Worm (Caenorhabditis elegans) whole organism, late embryonic: ENCODE data around the gene mab-10.

ENCODE experiments used
- C08G9.2 ChIP-seq: sonication (generic microtip); optimal IDR thresholded peaks from 2 replicates; lab custom pipeline; 2016; ENCODE audit warnings: mild to moderate bottlenecking, missing genetic modification characterization, moderate library complexity, missing compliant biosample characterization
- F13H6.1 ChIP-seq: sonication (generic microtip); optimal IDR thresholded peaks from 2 replicates; lab custom pipeline; 2016; ENCODE audit warnings: missing genetic modification characterization, missing compliant biosample characterization
- ahr-1 ChIP-seq: sonication (generic microtip); optimal IDR thresholded peaks from 2 replicates; lab custom pipeline; 2016; ENCODE audit warnings: missing genetic modification characterization, missing compliant biosample characterization
- ceh-18 ChIP-seq: sonication (generic microtip); optimal IDR thresholded peaks from 2 replicates; lab custom pipeline; 2016; ENCODE audit warnings: missing genetic modification characterization, missing compliant biosample characterization
- ceh-19 ChIP-seq: fragments of 200-800 bp; sonication (Bioruptor generic); optimal IDR thresholded peaks from 2 replicates; lab custom pipeline; 2018; ENCODE audit warnings: mild to moderate bottlenecking, missing genetic modification characterization, missing compliant biosample characterization
- ceh-2 ChIP-seq: sonication (generic microtip); optimal IDR thresholded peaks from 2 replicates; lab custom pipeline; 2016; ENCODE audit warnings: missing genotype, missing genetic modification characterization, missing compliant biosample characterization
- ceh-22 ChIP-seq: sonication (generic microtip); optimal IDR thresholded peaks from 2 replicates; lab custom pipeline; 2017; ENCODE audit warnings: missing biosample characterization, missing genetic modification characterization
- ceh-24 ChIP-seq: sonication (generic microtip); optimal IDR thresholded peaks from 2 replicates; lab custom pipeline; 2016; ENCODE audit warnings: mild to moderate bottlenecking, missing genetic modification characterization, missing compliant biosample characterization
- ceh-30 ChIP-seq: fragments of 150-350 bp; optimal IDR thresholded peaks from 2 replicates; lab custom pipeline; 2014; ENCODE audit warnings: missing biosample characterization, missing genetic modification characterization
- ceh-6 ChIP-seq: fragments of 200-800 bp; sonication (Bioruptor generic); optimal IDR thresholded peaks from 2 replicates; lab custom pipeline; 2018; ENCODE audit warnings: mild to moderate bottlenecking, missing genetic modification characterization, missing compliant biosample characterization
- che-1 ChIP-seq: sonication (generic microtip); optimal IDR thresholded peaks from 2 replicates; lab custom pipeline; 2016; ENCODE audit warnings: mild to moderate bottlenecking, missing genetic modification characterization, missing compliant biosample characterization
- dmd-4 ChIP-seq: sonication (generic microtip); optimal IDR thresholded peaks from 2 replicates; lab custom pipeline; 2016; ENCODE audit warnings: borderline replicate concordance, missing genetic modification characterization, missing compliant biosample characterization
- dve-1 ChIP-seq: sonication (generic microtip); optimal IDR thresholded peaks from 2 replicates; lab custom pipeline; 2017; ENCODE audit warnings: antibody characterized with exemption, mild to moderate bottlenecking, missing genetic modification characterization, missing compliant biosample characterization
- elt-4 ChIP-seq: sonication (generic microtip); optimal IDR thresholded peaks from 2 replicates; lab custom pipeline; 2016; ENCODE audit warnings: missing genetic modification characterization, missing compliant biosample characterization
- ets-4 ChIP-seq: sonication (generic microtip); optimal IDR thresholded peaks from 2 replicates; lab custom pipeline; 2016; ENCODE audit warnings: missing genetic modification characterization, missing compliant biosample characterization
- fax-1 ChIP-seq: sonication (generic microtip); optimal IDR thresholded peaks from 2 replicates; lab custom pipeline; 2016; ENCODE audit warnings: missing genotype, missing genetic modification characterization, missing compliant biosample characterization
- gmeb-2 ChIP-seq: sonication (generic microtip); optimal IDR thresholded peaks from 2 replicates; lab custom pipeline; 2016; ENCODE audit warnings: missing genetic modification characterization, inconsistent platforms, missing compliant biosample characterization
- hlh-13 ChIP-seq: fragments of 200-800 bp; sonication (Bioruptor generic); optimal IDR thresholded peaks from 2 replicates; lab custom pipeline; 2018; ENCODE audit warnings: mild to moderate bottlenecking, missing genetic modification characterization, missing compliant biosample characterization
- hlh-30 ChIP-seq: sonication (generic microtip); optimal IDR thresholded peaks from 2 replicates; lab custom pipeline; 2017; ENCODE audit warnings: antibody characterized with exemption, missing genetic modification characterization, missing compliant biosample characterization; ENCODE audit not compliant: insufficient read depth
- hlh-6 ChIP-seq: sonication (generic microtip); optimal IDR thresholded peaks from 2 replicates; lab custom pipeline; 2016; ENCODE audit warnings: missing genotype, missing genetic modification characterization, missing compliant biosample characterization
- hlh-8 ChIP-seq: sonication (generic microtip); optimal IDR thresholded peaks from 2 replicates; lab custom pipeline; 2016; ENCODE audit warnings: missing genotype, missing genetic modification characterization, missing compliant biosample characterization
- lim-6 ChIP-seq: sonication (generic microtip); optimal IDR thresholded peaks from 2 replicates; lab custom pipeline; 2016; ENCODE audit warnings: missing genetic modification characterization, missing compliant biosample characterization
- lin-11 ChIP-seq: fragments of 200-800 bp; sonication (Bioruptor generic); optimal IDR thresholded peaks from 2 replicates; lab custom pipeline; 2018; ENCODE audit warnings: mild to moderate bottlenecking, missing genetic modification characterization, missing compliant biosample characterization
- madf-2 ChIP-seq: sonication (generic microtip); optimal IDR thresholded peaks from 2 replicates; lab custom pipeline; 2017; ENCODE audit warnings: missing genetic modification characterization, missing compliant biosample characterization
- nfya-1 ChIP-seq: sonication (generic microtip); optimal IDR thresholded peaks from 2 replicates; lab custom pipeline; 2017; ENCODE audit warnings: missing genetic modification characterization, mild to moderate bottlenecking, missing compliant biosample characterization, antibody characterized with exemption, moderate library complexity
- odd-2 ChIP-seq: sonication (generic microtip); optimal IDR thresholded peaks from 2 replicates; lab custom pipeline; 2017; ENCODE audit warnings: antibody characterized with exemption, mild to moderate bottlenecking, missing genetic modification characterization, missing compliant biosample characterization
- pag-3 ChIP-seq: sonication (generic microtip); optimal IDR thresholded peaks from 2 replicates; lab custom pipeline; 2016; ENCODE audit warnings: missing compliant biosample characterization, missing genetic modification characterization, borderline replicate concordance
- pax-1 ChIP-seq: fragments of 150-350 bp; optimal IDR thresholded peaks from 2 replicates; lab custom pipeline; 2014; ENCODE audit warnings: missing biosample characterization, missing genetic modification characterization
- pha-2 ChIP-seq: sonication (generic microtip); optimal IDR thresholded peaks from 2 replicates; lab custom pipeline; 2017; ENCODE audit warnings: mild to moderate bottlenecking, missing genetic modification characterization, missing compliant biosample characterization
- ref-2 ChIP-seq: sonication (generic microtip); optimal IDR thresholded peaks from 2 replicates; lab custom pipeline; 2016; ENCODE audit warnings: missing genetic modification characterization, missing compliant biosample characterization
- sdc-2 ChIP-seq: sonication (generic microtip); optimal IDR thresholded peaks from 2 replicates; lab custom pipeline; 2016; ENCODE audit warnings: missing genotype, missing genetic modification characterization, missing compliant biosample characterization
- sox-2 ChIP-seq: fragments of 200-800 bp; sonication (Bioruptor generic); IDR thresholded peaks from 2 replicates; pipeline ENCODE4 v1.3.6; 2022; ENCODE audit warnings: missing genetic modification reagents, missing genetic modification characterization, missing compliant biosample characterization
- tbx-2 ChIP-seq: sonication (generic microtip); optimal IDR thresholded peaks from 2 replicates; lab custom pipeline; 2016; ENCODE audit warnings: missing genetic modification characterization, missing compliant biosample characterization
- ttx-3 ChIP-seq: sonication (generic microtip); optimal IDR thresholded peaks from 2 replicates; lab custom pipeline; 2016; ENCODE audit warnings: missing genetic modification reagents, missing genetic modification characterization, missing compliant biosample characterization
- unc-55 ChIP-seq: sonication (generic microtip); optimal IDR thresholded peaks from 2 replicates; lab custom pipeline; 2017; ENCODE audit warnings: missing biosample characterization, missing genetic modification reagents, missing genetic modification characterization
- zip-5 ChIP-seq: sonication (generic microtip); optimal IDR thresholded peaks from 2 replicates; lab custom pipeline; 2016; ENCODE audit warnings: missing genetic modification characterization, missing compliant biosample characterization
- ztf-16 ChIP-seq: sonication (generic microtip); optimal IDR thresholded peaks from 2 replicates; lab custom pipeline; 2017; ENCODE audit warnings: missing genetic modification characterization, missing compliant biosample characterization

mab-10 gene

ce11 chrII:10509746-10510145 lies 18.1 kb upstream of the mab-10 start, which contains the start of gene F59B10.2:
F59B10.2 (minus strand) TSS chrII:10509846.
- TF ChIP-seq tbx-2 (tag; lab: Kevin White, UChicago) (no peak), sdc-2 (tag; lab: Kevin White, UChicago) (no peak), ceh-24 (tag; lab: Kevin White, UChicago) (no peak), pax-1 (tag; lab: Kevin White, UChicago) (no peak), ceh-22 (no peak), pag-3 (tag; lab: Kevin White, UChicago) (no peak), elt-4 (tag; lab: Kevin White, UChicago) (no peak), lin-11 (tag; lab: Kevin White, UChicago) (no peak), ref-2 (tag; lab: Kevin White, UChicago) (no peak), F13H6.1 (tag; lab: Kevin White, UChicago) (no peak), ttx-3 (tag; lab: Kevin White, UChicago) (no peak), ceh-30 (no peak), dmd-4 (tag; lab: Kevin White, UChicago) (no peak), unc-55 (GFP tag; lab: Kevin White, UChicago) (no peak), sox-2 (GFP tag; lab: Robert Waterston, UW) (no peak), hlh-6 (no peak)

ce11 chrII:10510242-10510641 lies 17.6 kb upstream of the mab-10 start, which contains the start of gene F59B10.3:
F59B10.3 (plus strand) TSS chrII:10510542.
- no peak for TF ChIP-seq ceh-2
- TF ChIP-seq odd-2 (tag; lab: Kevin White, UChicago), result no peak
- no peak for TF ChIP-seq ceh-30
- TF ChIP-seq lim-6 (tag; lab: Kevin White, UChicago), result no peak

- TF ChIP-seq ceh-19 (GFP tag; lab: Kevin White, UChicago) (no peak), hlh-13 (GFP tag; lab: Kevin White, UChicago) (no peak), che-1 (tag; lab: Kevin White, UChicago) (no peak), hlh-30 (no peak), ets-4 (tag; lab: Kevin White, UChicago) (no peak), unc-55 (GFP tag; lab: Kevin White, UChicago) (no peak), zip-5 (tag; lab: Kevin White, UChicago) (no peak), pag-3 (tag; lab: Kevin White, UChicago) (no peak), madf-2 (tag; lab: Kevin White, UChicago) (no peak), nfya-1 (no peak), ttx-3 (tag; lab: Kevin White, UChicago) (no peak), gmeb-2 (tag; lab: Kevin White, UChicago) (no peak), fax-1 (tag; lab: Kevin White, UChicago) (no peak), F13H6.1 (tag; lab: Kevin White, UChicago) (no peak), ceh-18 (tag; lab: Kevin White, UChicago) (no peak), ztf-16 (no peak), C08G9.2 (tag; lab: Kevin White, UChicago) (no peak)
Observed at ce11 chrII:10513377-10513776, 14.5 kb upstream of the mab-10 start.

ce11 chrII:10515422-10515821 lies 12.5 kb upstream of the mab-10 start:
- no peak for TF ChIP-seq ceh-6 (GFP tag; lab: Kevin White, UChicago)
- no peak for TF ChIP-seq odd-2 (tag; lab: Kevin White, UChicago)
- TF ChIP-seq ceh-2, result no peak
- no peak for TF ChIP-seq che-1 (tag; lab: Kevin White, UChicago)
- TF ChIP-seq hlh-8 (tag; lab: Kevin White, UChicago), result no peak
- TF ChIP-seq C08G9.2 (tag; lab: Kevin White, UChicago), result no peak
- TF ChIP-seq dve-1 (tag; lab: Kevin White, UChicago), result no peak
- TF ChIP-seq elt-4 (tag; lab: Kevin White, UChicago), result no peak
- no peak for TF ChIP-seq pha-2 (tag; lab: Kevin White, UChicago)
- no peak for TF ChIP-seq ahr-1 (tag; lab: Kevin White, UChicago)
